Worm (Caenorhabditis elegans) whole organism, L4/young adult: ENCODE measurements around the gene F58G6.7.

Experiments
- W03F9.2 ChIP-seq: fragments of 150-350 bp; optimal IDR thresholded peaks from 2 replicates; lab custom pipeline; 2014; ENCODE audit warnings: missing biosample characterization, missing genetic modification characterization
- dao-5 ChIP-seq: sonication (generic microtip); optimal IDR thresholded peaks from 2 replicates; lab custom pipeline; 2016; ENCODE audit warnings: missing genotype, missing genetic modification characterization, moderate library complexity, missing compliant biosample characterization
- him-1 ChIP-seq: sonication (generic microtip); optimal IDR thresholded peaks from 2 replicates; lab custom pipeline; 2016; ENCODE audit warnings: missing genotype, missing genetic modification reagents, missing genetic modification characterization, missing compliant biosample characterization

DNA sequence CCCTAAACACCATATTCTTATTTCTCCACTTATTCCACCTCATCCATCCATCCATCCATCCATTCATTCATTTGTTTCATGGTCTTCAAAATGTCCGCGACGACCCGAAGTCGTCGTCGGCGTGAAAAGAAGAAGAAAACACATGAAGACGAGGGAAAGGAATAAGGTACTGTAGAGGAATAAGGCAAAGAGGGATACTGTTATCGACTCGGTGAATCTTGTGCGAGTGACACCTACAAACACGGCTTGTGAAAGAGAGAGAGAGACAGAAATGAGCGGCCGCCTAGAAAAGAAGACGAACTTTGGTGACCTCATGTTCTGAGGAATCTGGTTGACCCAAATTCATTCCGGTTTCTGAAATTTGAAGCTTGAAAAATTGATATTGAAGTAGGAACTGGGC is 45.0 kb upstream of the F58G6.7 start:
- TF ChIP-seq W03F9.2 (tag; lab: Kevin White, UChicago) (no peak), him-1 (tag; lab: Kevin White, UChicago) (no peak), dao-5 (tag; lab: Kevin White, UChicago) (no peak)
